Fruit fly (Drosophila melanogaster): Measurements from ENCODE around the gene CG10163.

Gene CG10163

DNA sequence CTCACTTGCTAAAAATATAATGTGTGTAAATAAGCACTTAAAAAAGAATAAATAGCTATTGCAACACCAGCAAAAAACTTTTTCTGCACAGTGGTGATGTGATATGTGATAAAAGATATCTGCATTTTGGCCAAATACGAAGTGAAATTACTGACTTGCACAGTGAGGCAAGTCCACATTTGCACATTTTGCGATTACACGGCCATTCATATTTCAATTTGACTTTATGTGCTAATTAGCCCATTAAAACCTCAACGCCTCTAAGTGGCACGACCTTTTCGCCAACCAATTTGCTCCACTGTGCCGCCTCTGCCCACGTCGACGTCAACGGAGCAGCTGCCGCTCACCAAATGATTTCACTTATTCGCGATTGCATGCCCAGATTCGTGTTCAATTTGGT lies 38.4 kb downstream of the CG10163 start, which contains the start of gene CG33946 (continued):
- TF ChIP-seq Sox100B (GFP tag; optimal IDR thresholded peaks at IDR 0.05) (no peak), Ets65A (GFP tag) (peak; percentile 39), cato (GFP tag; optimal IDR thresholded peaks at IDR 0.05; ENCODE audit: borderline replicate concordance) (no peak), Oli (tag; optimal IDR thresholded peaks at IDR 0.05) (peak; percentile 6), tin (GFP tag; optimal IDR thresholded peaks at IDR 0.05) (no peak), HLH54F (GFP tag; optimal IDR thresholded peaks at IDR 0.05) (peak; percentile 4), Dip2 (GFP tag; IDR thresholded peaks at IDR 0.05) (no peak), cwo (GFP tag; optimal IDR thresholded peaks at IDR 0.05) (no peak), ranshi (GFP tag; IDR thresholded peaks at IDR 0.05) (peak; percentile 64; the same call in 1 of the 2 replicates), slbo (GFP tag; IDR thresholded peaks at IDR 0.05) (peak; percentile 51), CG10979 (tag; optimal IDR thresholded peaks at IDR 0.05) (peak; percentile 20), Ravus (GFP tag; IDR thresholded peaks at IDR 0.05) (no peak), NC2α (GFP tag; optimal IDR thresholded peaks at IDR 0.05) (no peak), CG11695 (GFP tag; IDR thresholded peaks at IDR 0.05) (0 out of 3 replicates have a peak, but pooled peaks have one; percentile 36), Dad (GFP tag; optimal IDR thresholded peaks at IDR 0.05) (no peak), CG17912 (GFP tag; optimal IDR thresholded peaks at IDR 0.05) (no peak), CG15514 (GFP tag; optimal IDR thresholded peaks at IDR 0.05) (no peak), CG30020 (tag; optimal IDR thresholded peaks at IDR 0.05) (no peak), ERR (GFP tag; optimal IDR thresholded peaks at IDR 0.05) (no peak), lab (GFP tag; optimal IDR thresholded peaks at IDR 0.05) (no peak), CG11504 (tag; optimal IDR thresholded peaks at IDR 0.05) (peak; percentile 13), Lim3 (GFP tag; IDR thresholded peaks at IDR 0.05) (no peak), wdn (GFP tag; IDR thresholded peaks at IDR 0.05) (peak; percentile 9; the same call in 1 of the 2 replicates), CG10366 (GFP tag; IDR thresholded peaks at IDR 0.05) (no peak), CG6854 (GFP tag; optimal IDR thresholded peaks at IDR 0.05) (no peak), CG1602 (GFP tag; optimal IDR thresholded peaks at IDR 0.05) (peak; percentile 25), shn (GFP tag; optimal IDR thresholded peaks at IDR 0.05) (peak; percentile 25), CG16815 (GFP tag; optimal IDR thresholded peaks at IDR 0.05) (peak; percentile 29), Hr39 (optimal IDR thresholded peaks at IDR 0.05) (no peak), sima (GFP tag; optimal IDR thresholded peaks at IDR 0.05) (no peak), tll (GFP tag; optimal IDR thresholded peaks at IDR 0.05) (no peak), CG9727 (GFP tag; optimal IDR thresholded peaks at IDR 0.05) (no peak), run (tag; optimal IDR thresholded peaks at IDR 0.05) (no peak), CG6175 (GFP tag; IDR thresholded peaks at IDR 0.05) (no peak), lmd (GFP tag; IDR thresholded peaks at IDR 0.05) (peak; percentile 61), CG32767 (GFP tag; IDR thresholded peaks at IDR 0.05) (no peak), zen (tag; optimal IDR thresholded peaks at IDR 0.05) (no peak), CG8290 (GFP tag; optimal IDR thresholded peaks at IDR 0.05) (no peak), CG8290 (tag; optimal IDR thresholded peaks at IDR 0.05) (peak in 1 of 2 experiments; percentile 0), CG1603 (tag; optimal IDR thresholded peaks at IDR 0.05) (peak; percentile 27), gfzf (GFP tag; optimal IDR thresholded peaks at IDR 0.05) (no peak), CG6689 (GFP tag; IDR thresholded peaks at IDR 0.05) (peak; percentile 59; the same call in 1 of the 2 replicates), sc (optimal IDR thresholded peaks at IDR 0.05) (no peak), sc (GFP tag; optimal IDR thresholded peaks at IDR 0.05) (no peak), nom (GFP tag; optimal IDR thresholded peaks at IDR 0.05) (no peak), Hand (GFP tag; optimal IDR thresholded peaks at IDR 0.05) (no peak), toy (GFP tag; IDR thresholded peaks at IDR 0.05) (no peak), dmrt99B (tag; optimal IDR thresholded peaks at IDR 0.05) (no peak), CG15601 (tag; optimal IDR thresholded peaks at IDR 0.05) (no peak), Stat92E (GFP tag; optimal IDR thresholded peaks at IDR 0.05) (no peak), CG17359 (tag; optimal IDR thresholded peaks at IDR 0.05) (no peak), Side (GFP tag; optimal IDR thresholded peaks at IDR 0.05) (no peak)
